Worm (Caenorhabditis elegans) whole organism, L1 larva: ENCODE results near the gene F13D12.8.
A peak's percentile ranks its signal among the peaks of the same experiment; 100 is the strongest.

Source experiments
- C04F5.9 ChIP-seq: sonication (generic microtip); optimal IDR thresholded peaks from 2 replicates; lab custom pipeline; 2016; ENCODE audit warnings: missing genetic modification characterization, missing compliant biosample characterization
- C34B4.2 ChIP-seq: sonication (generic microtip); optimal IDR thresholded peaks from 2 replicates; lab custom pipeline; 2017; ENCODE audit warnings: mild to moderate bottlenecking, missing genetic modification characterization, missing compliant biosample characterization
- F16B12.6 ChIP-seq: fragments of 150-350 bp; optimal IDR thresholded peaks from 2 replicates; lab custom pipeline; 2014; ENCODE audit warnings: missing biosample characterization, missing genetic modification characterization
- Y116A8C.19 ChIP-seq: sonication (generic microtip); optimal IDR thresholded peaks from 2 replicates; lab custom pipeline; 2016; ENCODE audit warnings: missing compliant biosample characterization, missing genetic modification characterization, borderline replicate concordance
- aly-2 ChIP-seq: fragments of 150-350 bp; optimal IDR thresholded peaks from 2 replicates; lab custom pipeline; 2014; ENCODE audit warnings: missing biosample characterization, missing genetic modification characterization
- ceh-8 ChIP-seq: fragments of 200-800 bp; sonication (Bioruptor generic); optimal IDR thresholded peaks from 2 replicates; lab custom pipeline; 2018; ENCODE audit warnings: mild to moderate bottlenecking, missing genetic modification characterization, moderate library complexity, missing compliant biosample characterization
- ceh-82 ChIP-seq, 3 experiments: fragments of 150-350 bp in 1 of 3; sonication (generic microtip) in 2 of 3; optimal IDR thresholded peaks; 2 replicates each; lab custom pipeline; 2014 to 2017; ENCODE audit warnings: missing biosample characterization in 3 of 3, missing genetic modification characterization in 3 of 3
- ceh-88 ChIP-seq: fragments of 200-800 bp; sonication (Bioruptor generic); IDR thresholded peaks from 2 replicates; pipeline ENCODE4 v1.3.6; 2022; ENCODE audit warnings: missing genetic modification characterization, missing compliant biosample characterization
- ceh-90 ChIP-seq: sonication (generic microtip); optimal IDR thresholded peaks from 2 replicates; lab custom pipeline; 2016; ENCODE audit warnings: missing genetic modification characterization, missing compliant biosample characterization
- ces-1 ChIP-seq: fragments of 150-350 bp; optimal IDR thresholded peaks from 2 replicates; lab custom pipeline; 2014; ENCODE audit warnings: missing biosample characterization, missing genetic modification reagents, missing genetic modification characterization
- dpl-1 ChIP-seq, 3 experiments: fragments of 150-350 bp in 2 of 3; sonication (generic microtip) in 1 of 3; optimal IDR thresholded peaks; 2 replicates each; lab custom pipeline; 2014 to 2017; ENCODE audit warnings: missing biosample characterization in 3 of 3, missing genetic modification characterization in 3 of 3, missing genetic modification reagents in 3 of 3
- efl-1 ChIP-seq, 4 experiments: fragments of 150-350 bp; optimal IDR thresholded peaks in 3 of 4; peaks in 1 of 4; 1 replicate in 1 of 4; 2 replicates in 3 of 4; lab custom pipeline; 2014; ENCODE audit warnings: missing biosample characterization in 2 of 4, missing genetic modification characterization in 2 of 4, missing genetic modification reagents in 2 of 4
- egl-13 ChIP-seq: sonication (generic microtip); optimal IDR thresholded peaks from 2 replicates; lab custom pipeline; 2016; ENCODE audit warnings: missing genotype, missing genetic modification reagents, missing genetic modification characterization, missing compliant biosample characterization
- egl-27 ChIP-seq, 2 experiments: fragments of 150-350 bp in 1 of 2; sonication (generic microtip); optimal IDR thresholded peaks; 3 replicates each; lab custom pipeline; 2017 to 2018; ENCODE audit warnings: missing biosample characterization in 2 of 2, missing genetic modification characterization in 2 of 2, missing genetic modification reagents in 2 of 2
- elt-2 ChIP-seq: sonication (generic microtip); optimal IDR thresholded peaks from 2 replicates; lab custom pipeline; 2016; ENCODE audit warnings: missing genetic modification characterization, mild to moderate bottlenecking, inconsistent platforms, missing compliant biosample characterization, missing genetic modification reagents
- fkh-10 ChIP-seq: sonication (generic microtip); optimal IDR thresholded peaks from 2 replicates; lab custom pipeline; 2017; ENCODE audit warnings: missing biosample characterization, missing genetic modification reagents, missing genetic modification characterization
- fkh-8 ChIP-seq: sonication (generic microtip); optimal IDR thresholded peaks from 2 replicates; lab custom pipeline; 2016; ENCODE audit warnings: mild to moderate bottlenecking, missing genetic modification characterization, missing compliant biosample characterization
- fos-1 ChIP-seq: fragments of 150-350 bp; optimal IDR thresholded peaks from 2 replicates; lab custom pipeline; 2014; ENCODE audit warnings: missing biosample characterization, missing genetic modification characterization
- grh-1 ChIP-seq: fragments of 200-800 bp; sonication (Bioruptor generic); IDR thresholded peaks from 2 replicates; pipeline ENCODE4 v1.3.6; 2022; ENCODE audit warnings: missing genetic modification reagents, missing genetic modification characterization, missing compliant biosample characterization
- hlh-17 ChIP-seq: fragments of 200-800 bp; sonication (Bioruptor generic); optimal IDR thresholded peaks from 2 replicates; lab custom pipeline; 2018; ENCODE audit warnings: missing genetic modification characterization, mild to moderate bottlenecking, missing compliant biosample characterization, moderate library complexity, borderline replicate concordance
- hlh-4 ChIP-seq: sonication (generic microtip); optimal IDR thresholded peaks from 2 replicates; lab custom pipeline; 2016; ENCODE audit warnings: mild to moderate bottlenecking, missing genetic modification characterization, missing compliant biosample characterization
- hpl-2 ChIP-seq: fragments of 150-350 bp; optimal IDR thresholded peaks from 2 replicates; lab custom pipeline; 2014; ENCODE audit warnings: missing biosample characterization, missing genetic modification reagents, missing genetic modification characterization
- jun-1 ChIP-seq: fragments of 150-350 bp; optimal IDR thresholded peaks from 2 replicates; lab custom pipeline; 2014; ENCODE audit warnings: missing biosample characterization, missing genetic modification reagents, missing genetic modification characterization
- lin-13 ChIP-seq: fragments of 150-350 bp; optimal IDR thresholded peaks from 2 replicates; lab custom pipeline; 2014; ENCODE audit warnings: missing biosample characterization, missing genetic modification reagents, missing genetic modification characterization
- lin-35 ChIP-seq, 2 experiments: fragments of 150-350 bp; optimal IDR thresholded peaks; 2 replicates each; lab custom pipeline; 2014; ENCODE audit warnings: missing biosample characterization in 2 of 2, missing genetic modification characterization in 2 of 2, missing genetic modification reagents in 2 of 2
- lin-39 ChIP-seq: fragments of 150-350 bp; optimal IDR thresholded peaks from 2 replicates; lab custom pipeline; 2014; ENCODE audit warnings: missing biosample characterization, missing genetic modification reagents, missing genetic modification characterization
- lsy-2 ChIP-seq, 2 experiments: fragments of 150-350 bp; optimal IDR thresholded peaks; 2 replicates each; lab custom pipeline; 2014; ENCODE audit warnings: missing biosample characterization in 2 of 2, missing genetic modification characterization in 2 of 2
- mdl-1 ChIP-seq, 2 experiments: fragments of 150-350 bp; optimal IDR thresholded peaks; 2 replicates each; lab custom pipeline; 2014 to 2017; ENCODE audit warnings: missing biosample characterization in 2 of 2, missing genetic modification characterization in 2 of 2, inconsistent platforms in 1 of 2
- mep-1 ChIP-seq: fragments of 150-350 bp; optimal IDR thresholded peaks from 2 replicates; lab custom pipeline; 2014; ENCODE audit warnings: missing biosample characterization, missing genetic modification characterization
- nhr-11 ChIP-seq: fragments of 150-350 bp; optimal IDR thresholded peaks from 2 replicates; lab custom pipeline; 2014; ENCODE audit warnings: missing biosample characterization, missing genetic modification characterization
- nhr-12 ChIP-seq: sonication (generic microtip); optimal IDR thresholded peaks from 2 replicates; lab custom pipeline; 2017; ENCODE audit warnings: missing biosample characterization, missing genetic modification characterization
- nhr-19 ChIP-seq: fragments of 200-800 bp; sonication (Bioruptor generic); conservative IDR thresholded peaks from 2 replicates; pipeline ENCODE4 v1.3.6; 2022; ENCODE audit warnings: missing genetic modification characterization, missing compliant biosample characterization
- nhr-20 ChIP-seq: sonication (generic microtip); optimal IDR thresholded peaks from 2 replicates; lab custom pipeline; 2016; ENCODE audit warnings: mild to moderate bottlenecking, missing genetic modification characterization, missing compliant biosample characterization
- nhr-28 ChIP-seq: fragments of 150-350 bp; optimal IDR thresholded peaks from 2 replicates; lab custom pipeline; 2014; ENCODE audit warnings: missing biosample characterization, missing genetic modification characterization
- nhr-71 ChIP-seq: sonication (generic microtip); optimal IDR thresholded peaks from 2 replicates; lab custom pipeline; 2016; ENCODE audit warnings: mild to moderate bottlenecking, missing genetic modification characterization, moderate library complexity, missing compliant biosample characterization
- nhr-77 ChIP-seq: fragments of 150-350 bp; optimal IDR thresholded peaks from 2 replicates; lab custom pipeline; 2014; ENCODE audit warnings: missing biosample characterization, missing genetic modification characterization
- nhr-84 ChIP-seq: sonication (generic microtip); optimal IDR thresholded peaks from 2 replicates; lab custom pipeline; 2017; ENCODE audit warnings: missing biosample characterization, missing genetic modification characterization
- nhr-90 ChIP-seq: sonication (generic microtip); optimal IDR thresholded peaks from 2 replicates; lab custom pipeline; 2016; ENCODE audit warnings: mild to moderate bottlenecking, missing genetic modification characterization, missing compliant biosample characterization; ENCODE audit not compliant: poor library complexity
- pax-3 ChIP-seq: fragments of 200-800 bp; sonication (Bioruptor generic); optimal IDR thresholded peaks from 2 replicates; lab custom pipeline; 2018; ENCODE audit warnings: mild to moderate bottlenecking, missing genetic modification characterization, moderate library complexity, missing compliant biosample characterization
- rnt-1 ChIP-seq: sonication (generic microtip); optimal IDR thresholded peaks from 2 replicates; lab custom pipeline; 2016; ENCODE audit warnings: mild to moderate bottlenecking, missing genetic modification characterization, moderate library complexity, missing compliant biosample characterization
- snpc-4 ChIP-seq: fragments of 150-350 bp; optimal IDR thresholded peaks from 2 replicates; lab custom pipeline; 2014; ENCODE audit warnings: missing biosample characterization, missing genetic modification characterization
- sptf-1 ChIP-seq: fragments of 150-350 bp; optimal IDR thresholded peaks from 2 replicates; lab custom pipeline; 2014; ENCODE audit warnings: missing biosample characterization, missing genetic modification characterization
- swsn-7 ChIP-seq: sonication (generic microtip); optimal IDR thresholded peaks from 2 replicates; lab custom pipeline; 2016; ENCODE audit warnings: missing genetic modification characterization, missing compliant biosample characterization
- tlp-1 ChIP-seq: fragments of 150-350 bp; optimal IDR thresholded peaks from 2 replicates; lab custom pipeline; 2014; ENCODE audit warnings: missing biosample characterization, missing genetic modification characterization
- unc-30 ChIP-seq: sonication (generic microtip); optimal IDR thresholded peaks from 2 replicates; lab custom pipeline; 2017; ENCODE audit warnings: missing biosample characterization, missing genetic modification characterization
- unc-86 ChIP-seq: sonication (generic microtip); optimal IDR thresholded peaks from 2 replicates; lab custom pipeline; 2016; ENCODE audit warnings: missing genetic modification characterization, missing compliant biosample characterization
- vab-15 ChIP-seq: sonication (generic microtip); optimal IDR thresholded peaks from 2 replicates; lab custom pipeline; 2017; ENCODE audit warnings: missing genotype, mild to moderate bottlenecking, missing genetic modification characterization, missing compliant biosample characterization
- xbp-1 ChIP-seq: sonication (generic microtip); optimal IDR thresholded peaks from 2 replicates; lab custom pipeline; 2016; ENCODE audit warnings: missing genetic modification characterization, missing compliant biosample characterization
- zip-4 ChIP-seq: fragments of 200-800 bp; sonication (Bioruptor generic); optimal IDR thresholded peaks from 2 replicates; lab custom pipeline; 2018; ENCODE audit warnings: mild to moderate bottlenecking, missing genetic modification characterization, moderate library complexity, missing compliant biosample characterization
- ztf-11 ChIP-seq, 2 experiments: sonication (generic microtip); optimal IDR thresholded peaks; 2 replicates each; lab custom pipeline; 2016 to 2017; ENCODE audit warnings: missing genetic modification characterization in 2 of 2, missing biosample characterization in 1 of 2, missing compliant biosample characterization in 1 of 2
- ztf-4 ChIP-seq: fragments of 150-350 bp; optimal IDR thresholded peaks from 2 replicates; lab custom pipeline; 2014; ENCODE audit warnings: missing biosample characterization, missing genetic modification characterization

Gene F13D12.8

ce11 chrII:11728545-11729105, 3.8 kb downstream of the F13D12.8 start, which contains the start of gene alh-8 (continued):
- TF ChIP-seq C34B4.2: no peak
- no peak for TF ChIP-seq pax-3 (tag; lab: Kevin White, UChicago)
- peak; percentile 38 to 68 for TF ChIP-seq lin-35 (GFP tag; optimal IDR thresholded peaks at IDR 0.05; lab: Kevin White, UChicago)
- TF ChIP-seq nhr-28 (tag; lab: Kevin White, UChicago): no peak
- TF ChIP-seq jun-1 (tag; lab: Kevin White, UChicago): no peak
- TF ChIP-seq rnt-1 (tag; lab: Kevin White, UChicago): peak; percentile 78
- TF ChIP-seq sptf-1 (tag; lab: Kevin White, UChicago): no peak
- TF ChIP-seq efl-1 (optimal IDR thresholded peaks at IDR 0.05; lab: Kevin White, UChicago): peak; percentile 15 to 30
- no peak for TF ChIP-seq efl-1 (GFP tag; optimal IDR thresholded peaks at IDR 0.05 in 1 of 2; lab: Kevin White, UChicago)
- no peak for TF ChIP-seq lin-13 (GFP tag; lab: Kevin White, UChicago)
- no peak for TF ChIP-seq vab-15 (tag; lab: Kevin White, UChicago)
- peak; percentile 86 for TF ChIP-seq nhr-71 (tag; lab: Kevin White, UChicago)
- no peak for TF ChIP-seq aly-2 (tag; lab: Kevin White, UChicago)
- TF ChIP-seq ceh-8 (GFP tag; lab: Kevin White, UChicago): no peak
- no peak for TF ChIP-seq unc-86 (tag; lab: Kevin White, UChicago)
- no peak for TF ChIP-seq ceh-82 (tag; optimal IDR thresholded peaks at IDR 0.05; lab: Kevin White, UChicago)
- no peak for TF ChIP-seq hlh-17 (GFP tag; lab: Kevin White, UChicago)
- TF ChIP-seq nhr-84: no peak
- peak; percentile 28 for TF ChIP-seq swsn-7
- TF ChIP-seq snpc-4 (tag; lab: Kevin White, UChicago): peak; percentile 32
- TF ChIP-seq mdl-1 (tag; optimal IDR thresholded peaks at IDR 0.05; lab: Kevin White, UChicago): peak in 1 of 2 experiments; percentile 94
- TF ChIP-seq lin-39: no peak
- no peak for TF ChIP-seq nhr-12 (tag; lab: Kevin White, UChicago)
- TF ChIP-seq Y116A8C.19 (tag; lab: Kevin White, UChicago): no peak
- no peak for TF ChIP-seq egl-13
- TF ChIP-seq ces-1: no peak
- no peak for TF ChIP-seq tlp-1
- TF ChIP-seq ceh-88: no peak
- peak; percentile 76 for TF ChIP-seq nhr-20
- no peak for TF ChIP-seq unc-30 (tag; lab: Kevin White, UChicago)
- peak; percentile 20 for TF ChIP-seq fos-1 (tag; lab: Kevin White, UChicago)
- TF ChIP-seq nhr-77: no peak
- TF ChIP-seq egl-27 (tag; optimal IDR thresholded peaks at IDR 0.05; lab: Kevin White, UChicago): no peak
- no peak for TF ChIP-seq hpl-2 (GFP tag; lab: Kevin White, UChicago)
- TF ChIP-seq nhr-19: peak; percentile 70
- peak; percentile 29 for TF ChIP-seq xbp-1 (tag; lab: Kevin White, UChicago)
- TF ChIP-seq ceh-90 (tag; lab: Kevin White, UChicago): no peak
- TF ChIP-seq ztf-4 (tag; lab: Kevin White, UChicago): peak; percentile 45
- peak in 2 of 3 experiments; percentile 22 to 38 for TF ChIP-seq dpl-1 (GFP tag; optimal IDR thresholded peaks at IDR 0.05; lab: Kevin White, UChicago)
- TF ChIP-seq nhr-11: no peak
- peak; percentile 45 to 72 for TF ChIP-seq lsy-2 (tag; optimal IDR thresholded peaks at IDR 0.05; lab: Kevin White, UChicago)
- TF ChIP-seq fkh-8: no peak
- no peak for TF ChIP-seq grh-1 (GFP tag; lab: Robert Waterston, UW)
- peak; percentile 13 for TF ChIP-seq mep-1 (tag; lab: Kevin White, UChicago)
- TF ChIP-seq ztf-11 (tag; optimal IDR thresholded peaks at IDR 0.05; lab: Kevin White, UChicago): no peak
- peak; percentile 55 for TF ChIP-seq elt-2 (tag; lab: Kevin White, UChicago)
- no peak for TF ChIP-seq F16B12.6 (tag; lab: Kevin White, UChicago)
- TF ChIP-seq nhr-90 (tag; lab: Kevin White, UChicago): peak; percentile 46
- TF ChIP-seq C04F5.9 (tag; lab: Kevin White, UChicago): no peak
- TF ChIP-seq hlh-4 (tag; lab: Kevin White, UChicago): no peak
- TF ChIP-seq zip-4 (GFP tag; lab: Kevin White, UChicago): no peak
- TF ChIP-seq fkh-10 (GFP tag; lab: Kevin White, UChicago): no peak
- TF ChIP-seq, all 84 proteins: peak for 29
